Fruit fly (Drosophila melanogaster) whole organism, embryonic: Measurements from ENCODE around the gene CG2794.

ENCODE experiments used
- Adf1 ChIP-seq: fragments of 200-800 bp; sonication (Bioruptor generic); IDR thresholded peaks from 2 replicates; pipeline ENCODE4 v1.3.6; 2022; ENCODE audit warnings: missing biosample characterization, missing genetic modification characterization
- C15 ChIP-seq: fragments of 200-800 bp; sonication (Bioruptor generic); IDR thresholded peaks from 3 replicates; pipeline ENCODE4 v1.3.6; 2022; ENCODE audit warnings: missing biosample characterization, missing genetic modification characterization
- CG11398 ChIP-seq: fragments of 200-800 bp; sonication (Bioruptor generic); optimal IDR thresholded peaks from 2 replicates; lab custom pipeline; 2016; ENCODE audit warnings: missing biosample characterization, missing genetic modification characterization
- CG12155 ChIP-seq: fragments of 200-800 bp; sonication (Bioruptor generic); optimal IDR thresholded peaks from 3 replicates; lab custom pipeline; 2016; ENCODE audit warnings: missing biosample characterization, missing genetic modification characterization
- CG12236 ChIP-seq: fragments of 200-800 bp; sonication (Bioruptor generic); optimal IDR thresholded peaks from 2 replicates; lab custom pipeline; 2016; ENCODE audit warnings: missing biosample characterization, missing genetic modification characterization
- CG1233 ChIP-seq: fragments of 200-800 bp; sonication (Bioruptor generic); optimal IDR thresholded peaks from 4 replicates; lab custom pipeline; 2018; ENCODE audit warnings: missing biosample characterization, mild to moderate bottlenecking, missing genetic modification characterization
- CG13424 ChIP-seq: fragments of 200-800 bp; sonication (Bioruptor generic); optimal IDR thresholded peaks from 2 replicates; lab custom pipeline; 2019; ENCODE audit warnings: missing biosample characterization, mild to moderate bottlenecking, missing genetic modification characterization, moderate library complexity
- CG15073 ChIP-seq: fragments of 200-800 bp; sonication (Bioruptor generic); optimal IDR thresholded peaks from 2 replicates; lab custom pipeline; 2016; ENCODE audit warnings: missing biosample characterization, missing genetic modification characterization
- CG1603 ChIP-seq: fragments of 200-800 bp; sonication (Bioruptor generic); optimal IDR thresholded peaks from 2 replicates; lab custom pipeline; 2019; ENCODE audit warnings: missing biosample characterization, mild to moderate bottlenecking, missing genetic modification characterization, moderate library complexity
- CG16863 ChIP-seq: fragments of 200-800 bp; sonication (Bioruptor generic); optimal IDR thresholded peaks from 3 replicates; lab custom pipeline; 2016; ENCODE audit warnings: missing biosample characterization, missing genetic modification characterization
- CG18011 ChIP-seq: fragments of 200-800 bp; sonication (Bioruptor generic); optimal IDR thresholded peaks from 2 replicates; lab custom pipeline; 2017; ENCODE audit warnings: missing biosample characterization, missing genetic modification characterization, mild to moderate bottlenecking, moderate library complexity, missing genotype
- CG2116 ChIP-seq: fragments of 200-800 bp; sonication (Bioruptor generic); optimal IDR thresholded peaks from 3 replicates; lab custom pipeline; 2018; ENCODE audit warnings: missing biosample characterization, mild to moderate bottlenecking, missing genetic modification characterization
- CG3163 ChIP-seq: fragments of 200-800 bp; sonication (Bioruptor generic); optimal IDR thresholded peaks from 3 replicates; lab custom pipeline; 2016; ENCODE audit warnings: missing biosample characterization, missing genetic modification characterization
- CG6175 ChIP-seq: fragments of 200-800 bp; sonication (Bioruptor generic); IDR thresholded peaks from 3 replicates; pipeline ENCODE4 v1.3.6; 2022; ENCODE audit warnings: missing biosample characterization, missing genetic modification characterization
- CG6791 ChIP-seq: fragments of 200-800 bp; sonication (Bioruptor generic); IDR thresholded peaks from 3 replicates; pipeline ENCODE4 v1.3.6; 2022; ENCODE audit warnings: missing biosample characterization, missing genetic modification characterization; ENCODE audit not compliant: partially characterized antibody
- CG7745 ChIP-seq: fragments of 200-800 bp; sonication (Bioruptor generic); optimal IDR thresholded peaks from 2 replicates; lab custom pipeline; 2018; ENCODE audit warnings: missing biosample characterization, mild to moderate bottlenecking, missing genetic modification characterization, moderate library complexity
- CG9932 ChIP-seq: fragments of 200-800 bp; sonication (Bioruptor generic); IDR thresholded peaks from 2 replicates; pipeline ENCODE4 v1.3.6; 2022; ENCODE audit warnings: missing biosample characterization, missing genetic modification characterization
- CHES-1-like ChIP-seq: fragments of 200-800 bp; sonication (Bioruptor generic); optimal IDR thresholded peaks from 2 replicates; lab custom pipeline; 2016; ENCODE audit warnings: missing biosample characterization, missing genetic modification characterization
- CTCF ChIP-seq: fragments of 200-800 bp; sonication (Bioruptor generic); optimal IDR thresholded peaks from 2 replicates; lab custom pipeline; 2017; ENCODE audit warnings: missing biosample characterization, mild to moderate bottlenecking, missing genetic modification characterization, moderate library complexity
- CoRest ChIP-seq: fragments of 200-800 bp; sonication (Bioruptor generic); optimal IDR thresholded peaks from 3 replicates; lab custom pipeline; 2018; ENCODE audit warnings: missing biosample characterization, mild to moderate bottlenecking, missing genetic modification characterization, moderate library complexity
- Dref ChIP-seq: fragments of 200-800 bp; sonication (Bioruptor generic); IDR thresholded peaks from 2 replicates; pipeline ENCODE4 v1.3.6; 2022; ENCODE audit warnings: missing biosample characterization, missing genetic modification characterization
- Opbp ChIP-seq: fragments of 200-800 bp; sonication (Bioruptor generic); IDR thresholded peaks from 3 replicates; pipeline ENCODE4 v1.3.6; 2022; ENCODE audit warnings: missing biosample characterization, missing genetic modification characterization; ENCODE audit not compliant: partially characterized antibody
- Poxn ChIP-seq: fragments of 200-800 bp; sonication (Bioruptor generic); IDR thresholded peaks from 2 replicates; pipeline ENCODE4 v1.3.6; 2022; ENCODE audit warnings: missing biosample characterization, missing genetic modification characterization
- Sry-δ ChIP-seq: fragments of 200-800 bp; sonication (Bioruptor generic); optimal IDR thresholded peaks from 2 replicates; lab custom pipeline; 2016; ENCODE audit warnings: missing biosample characterization, missing genetic modification characterization
- Stat92E ChIP-seq, 3 experiments: fragments of >200 bp in 2 of 3; fragments of 200-800 bp in 1 of 3; sonication (Bioruptor generic) in 1 of 3; optimal IDR thresholded peaks; 2 replicates each; lab custom pipeline; 2017 to 2019; ENCODE audit warnings: missing biosample characterization in 3 of 3, missing genetic modification characterization in 3 of 3, mild to moderate bottlenecking in 1 of 3, moderate library complexity in 1 of 3
- ap ChIP-seq: fragments of 200-800 bp; sonication (Bioruptor generic); IDR thresholded peaks from 2 replicates; pipeline ENCODE4 v1.3.6; 2022; ENCODE audit warnings: missing biosample characterization, missing genetic modification characterization
- ato ChIP-seq: fragments of 200-800 bp; sonication (Bioruptor generic); IDR thresholded peaks from 2 replicates; pipeline ENCODE4 v1.3.6; 2022; ENCODE audit warnings: missing biosample characterization, missing genetic modification characterization; ENCODE audit not compliant: partially characterized antibody
- crc ChIP-seq: fragments of 200-800 bp; sonication (Bioruptor generic); optimal IDR thresholded peaks from 2 replicates; lab custom pipeline; 2016; ENCODE audit warnings: missing biosample characterization, missing genetic modification characterization
- danr ChIP-seq: fragments of 200-800 bp; sonication (Bioruptor generic); IDR thresholded peaks from 2 replicates; pipeline ENCODE4 v1.3.6; 2022; ENCODE audit warnings: missing biosample characterization, missing genetic modification characterization
- eve ChIP-seq, 2 experiments: fragments of >200 bp; optimal IDR thresholded peaks; 2 replicates each; lab custom pipeline; 2017; ENCODE audit warnings: missing biosample characterization in 2 of 2, missing genetic modification characterization in 2 of 2
- fd64A ChIP-seq: fragments of 200-800 bp; sonication (Bioruptor generic); optimal IDR thresholded peaks from 3 replicates; lab custom pipeline; 2018; ENCODE audit warnings: missing biosample characterization, mild to moderate bottlenecking, missing genetic modification characterization
- gcm2 ChIP-seq: fragments of 200-800 bp; sonication (Bioruptor generic); optimal IDR thresholded peaks from 2 replicates; lab custom pipeline; 2016; ENCODE audit warnings: missing biosample characterization, missing genetic modification characterization
- jigr1 ChIP-seq: fragments of 200-800 bp; sonication (Bioruptor generic); IDR thresholded peaks from 3 replicates; pipeline ENCODE4 v1.3.6; 2022; ENCODE audit warnings: missing biosample characterization, missing genetic modification characterization
- kah ChIP-seq: fragments of 200-800 bp; sonication (Bioruptor generic); optimal IDR thresholded peaks from 2 replicates; lab custom pipeline; 2018; ENCODE audit warnings: missing biosample characterization, mild to moderate bottlenecking, missing genetic modification characterization
- prd ChIP-seq, 3 experiments: fragments of >200 bp in 2 of 3; fragments of 200-800 bp in 1 of 3; sonication (Bioruptor generic) in 1 of 3; optimal IDR thresholded peaks in 2 of 3; IDR thresholded peaks in 1 of 3; 2 replicates in 2 of 3; 3 replicates in 1 of 3; pipeline versions ENCODE4 v1.3.6 to Lab custom; 2017 to 2022; ENCODE audit warnings: missing biosample characterization in 1 of 3, missing genetic modification characterization in 1 of 3
- pzg ChIP-seq: fragments of 200-800 bp; sonication (Bioruptor generic); optimal IDR thresholded peaks from 3 replicates; lab custom pipeline; 2018; ENCODE audit warnings: missing biosample characterization, mild to moderate bottlenecking, missing genetic modification characterization, moderate library complexity
- repo ChIP-seq: fragments of 200-800 bp; sonication (Bioruptor generic); optimal IDR thresholded peaks from 2 replicates; lab custom pipeline; 2016; ENCODE audit warnings: missing biosample characterization, missing genetic modification characterization
- schlank ChIP-seq: fragments of 200-800 bp; sonication (Bioruptor generic); optimal IDR thresholded peaks from 2 replicates; lab custom pipeline; 2018; ENCODE audit warnings: missing biosample characterization, mild to moderate bottlenecking, missing genetic modification characterization
- sima ChIP-seq: fragments of 200-800 bp; sonication (Bioruptor generic); optimal IDR thresholded peaks from 2 replicates; lab custom pipeline; 2016; ENCODE audit warnings: missing biosample characterization, missing genetic modification characterization
- slou ChIP-seq: fragments of 200-800 bp; sonication (Bioruptor generic); optimal IDR thresholded peaks from 3 replicates; lab custom pipeline; 2016; ENCODE audit warnings: missing biosample characterization, missing genetic modification characterization
- tin ChIP-seq: fragments of 200-800 bp; sonication (Bioruptor generic); optimal IDR thresholded peaks from 3 replicates; lab custom pipeline; 2016; ENCODE audit warnings: missing biosample characterization, missing genetic modification characterization
- tna ChIP-seq: fragments of 200-800 bp; sonication (Bioruptor generic); IDR thresholded peaks from 2 replicates; pipeline ENCODE4 v1.3.6; 2022; ENCODE audit warnings: missing biosample characterization, missing genetic modification characterization; ENCODE audit not compliant: partially characterized antibody
- unc-4 ChIP-seq: fragments of 200-800 bp; sonication (Bioruptor generic); IDR thresholded peaks from 2 replicates; pipeline ENCODE4 v1.3.6; 2022; ENCODE audit warnings: missing biosample characterization, missing genetic modification characterization; ENCODE audit not compliant: partially characterized antibody
- usp ChIP-seq: fragments of >200 bp; optimal IDR thresholded peaks from 2 replicates; lab custom pipeline; 2017; ENCODE audit warnings: missing biosample characterization, missing genetic modification characterization
- vfl ChIP-seq: fragments of 200-800 bp; sonication (Bioruptor generic); optimal IDR thresholded peaks from 2 replicates; lab custom pipeline; 2016; ENCODE audit warnings: missing biosample characterization, missing genetic modification characterization
- vnd ChIP-seq: fragments of 200-800 bp; sonication (Bioruptor generic); IDR thresholded peaks from 3 replicates; pipeline ENCODE4 v1.3.6; 2022; ENCODE audit warnings: missing biosample characterization, missing genetic modification characterization; ENCODE audit not compliant: partially characterized antibody
- wdn ChIP-seq: fragments of 200-800 bp; sonication (Bioruptor generic); IDR thresholded peaks from 2 replicates; pipeline ENCODE4 v1.3.6; 2022; ENCODE audit warnings: missing biosample characterization, missing genetic modification characterization
- wor ChIP-seq: fragments of 200-800 bp; sonication (Bioruptor generic); IDR thresholded peaks from 2 replicates; pipeline ENCODE4 v1.3.6; 2022; ENCODE audit warnings: missing biosample characterization, missing genetic modification characterization

The CG2794 gene

dm6 chr2L:516032-516993 lies 47.6 kb upstream of the CG2794 start (continued):
- TF ChIP-seq CG1233 (peak; percentile 71), wor (GFP tag; lab: Robert Waterston, UW) (peak; percentile 69), ato (GFP tag; lab: Robert Waterston, UW) (no peak), pzg (GFP tag; lab: Kevin White, UChicago) (no peak), gcm2 (GFP tag; lab: Kevin White, UChicago) (peak; percentile 6), repo (no peak), eve (GFP tag; optimal IDR thresholded peaks at IDR 0.05; lab: Kevin White, UChicago) (peak in 1 of 2 experiments; percentile 59), schlank (tag; lab: Kevin White, UChicago) (no peak), CG13424 (tag; lab: Kevin White, UChicago) (peak; percentile 75), C15 (GFP tag; lab: Robert Waterston, UW) (peak; percentile 61; the same call in 1 of the 3 replicates), kah (peak; percentile 65), CHES-1-like (GFP tag; lab: Kevin White, UChicago) (no peak), ap (GFP tag; lab: Robert Waterston, UW) (peak; percentile 64), Adf1 (GFP tag; lab: Robert Waterston, UW) (no peak), Sry-δ (peak; percentile 14), wdn (GFP tag; lab: Robert Waterston, UW) (peak; percentile 68), Opbp (GFP tag; lab: Robert Waterston, UW) (no peak), CG9932 (peak; percentile 53), crc (peak; percentile 62), unc-4 (GFP tag; lab: Robert Waterston, UW) (no peak), usp (GFP tag; lab: Kevin White, UChicago) (no peak), slou (GFP tag; lab: Kevin White, UChicago) (peak; percentile 31), CG11398 (GFP tag; lab: Kevin White, UChicago) (peak; percentile 32), vnd (GFP tag; lab: Robert Waterston, UW) (no peak), CTCF (GFP tag; lab: Kevin White, UChicago) (peak; percentile 11), vfl (peak; percentile 50), CG12236 (GFP tag; lab: Kevin White, UChicago) (peak; percentile 49), CG1603 (tag; lab: Kevin White, UChicago) (peak; percentile 94), CG12155 (GFP tag; lab: Kevin White, UChicago) (peak; percentile 50), danr (GFP tag; lab: Robert Waterston, UW) (0 out of 2 replicates have a peak, but pooled peaks have one; percentile 24), CG7745 (no peak), fd64A (peak; percentile 40), CG6175 (GFP tag; lab: Robert Waterston, UW) (0 out of 3 replicates have a peak, but pooled peaks have one; percentile 34), sima (GFP tag; lab: Kevin White, UChicago) (no peak), CG3163 (GFP tag; lab: Kevin White, UChicago) (no peak), CG18011 (GFP tag; lab: Kevin White, UChicago) (peak; percentile 51), Dref (no peak), tna (GFP tag; lab: Robert Waterston, UW) (no peak), CG15073 (GFP tag; lab: Kevin White, UChicago) (peak; percentile 24), tin (peak; percentile 69), CG16863 (GFP tag; lab: Kevin White, UChicago) (peak; percentile 57), jigr1 (GFP tag; lab: Robert Waterston, UW) (peak; percentile 61; the same call in 1 of the 3 replicates), CG6791 (GFP tag; lab: Robert Waterston, UW) (no peak), CG2116 (GFP tag; lab: Kevin White, UChicago) (peak; percentile 35), Poxn (GFP tag; lab: Robert Waterston, UW) (no peak), CoRest (tag; lab: Kevin White, UChicago) (peak; percentile 74), prd (optimal IDR thresholded peaks at IDR 0.05; lab: Kevin White, UChicago) (no peak), prd (GFP tag; IDR thresholded peaks at IDR 0.05; lab: Robert Waterston, UW) (peak; percentile 86), Stat92E (GFP tag; optimal IDR thresholded peaks at IDR 0.05; lab: Kevin White, UChicago) (no peak)
